Worm (Caenorhabditis elegans): ENCODE data around the gene srh-37.

The srh-37 gene

ce11 chrV:501230-501629, 11.1 kb downstream of the srh-37 start, which contains the start of gene str-256:
str-256 (minus strand) TSS chrV:501330.
- TF ChIP-seq atf-7 (tag; optimal IDR thresholded peaks at IDR 0.05) (no peak), B0019.2 (GFP tag; conservative IDR thresholded peaks at IDR 0.05) (no peak), sptf-2 (GFP tag; optimal IDR thresholded peaks at IDR 0.05) (no peak), chd-7 (tag; optimal IDR thresholded peaks at IDR 0.05) (no peak), ceh-79 (tag; optimal IDR thresholded peaks at IDR 0.05) (no peak), F33H1.4 (GFP tag; IDR thresholded peaks at IDR 0.05) (no peak), snpc-3.4 (tag; optimal IDR thresholded peaks at IDR 0.05) (no peak), nhr-179 (tag; optimal IDR thresholded peaks at IDR 0.05) (no peak), F52B5.7 (tag; optimal IDR thresholded peaks at IDR 0.05) (no peak), ztf-22 (GFP tag; optimal IDR thresholded peaks at IDR 0.05) (no peak), ceh-40 (GFP tag; IDR thresholded peaks at IDR 0.05) (no peak)

DNA sequence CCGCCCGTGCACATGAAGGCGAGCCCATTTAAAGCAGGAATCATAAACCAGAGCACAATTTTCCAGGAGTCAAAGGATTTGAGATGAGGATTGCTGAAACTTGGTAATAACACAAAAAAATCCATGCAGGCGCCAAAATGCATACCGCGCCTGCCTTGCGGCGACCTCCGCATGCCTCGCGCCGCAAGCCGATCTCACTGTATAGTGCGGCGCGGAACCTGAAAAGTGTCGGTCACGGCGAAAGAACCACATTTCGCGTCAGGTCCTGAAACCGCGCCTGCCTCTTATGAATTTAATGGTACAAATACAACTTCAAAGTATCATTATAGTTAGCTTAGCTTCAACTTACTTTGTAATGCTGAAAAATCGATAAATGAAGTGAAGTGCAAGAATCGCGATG, 11.8 kb downstream of the srh-37 start:
- no peak for TF ChIP-seq K11D2.4 (GFP tag; IDR thresholded peaks at IDR 0.05)
- no peak for TF ChIP-seq ZK185.1 (tag; optimal IDR thresholded peaks at IDR 0.05; ENCODE audit: poor library complexity, severe bottlenecking)
- no peak for TF ChIP-seq snpc-4 (GFP tag; optimal IDR thresholded peaks at IDR 0.05)
- peak in 1 of 4 experiments; percentile 1 for TF ChIP-seq snpc-4 (tag; optimal IDR thresholded peaks at IDR 0.05)
- TF ChIP-seq him-1 (tag; optimal IDR thresholded peaks at IDR 0.05): no peak
- peak; percentile 73 for TF ChIP-seq zfh-2 (GFP tag; conservative IDR thresholded peaks at IDR 0.05)

ce11 chrV:497399-497798, 14.9 kb downstream of the srh-37 start, which contains the start of gene T01G6.1:
T01G6.1 (plus strand) TSS chrV:497699.
- TF ChIP-seq cebp-2 (GFP tag; IDR thresholded peaks at IDR 0.05) (no peak), ceh-100 (GFP tag; IDR thresholded peaks at IDR 0.05) (no peak), F22D6.2 (tag; optimal IDR thresholded peaks at IDR 0.05) (no peak), let-526 (GFP tag; IDR thresholded peaks at IDR 0.05) (no peak), chd-7 (tag; optimal IDR thresholded peaks at IDR 0.05) (no peak), nhr-90 (tag; optimal IDR thresholded peaks at IDR 0.05) (no peak), D2030.7 (GFP tag; IDR thresholded peaks at IDR 0.05) (no peak), lir-1 (GFP tag; conservative IDR thresholded peaks at IDR 0.05) (no peak), egl-44 (GFP tag; IDR thresholded peaks at IDR 0.05) (no peak), dpff-1 (tag; optimal IDR thresholded peaks at IDR 0.05) (no peak), repo-1 (tag; optimal IDR thresholded peaks at IDR 0.05) (no peak), nhr-27 (tag; optimal IDR thresholded peaks at IDR 0.05) (no peak), dpl-1 (GFP tag; optimal IDR thresholded peaks at IDR 0.05) (no peak), T26A5.8 (tag; optimal IDR thresholded peaks at IDR 0.05) (no peak)

ce11 chrV:494284-494683, 18.0 kb downstream of the srh-37 start, which contains the start of gene nhr-131:
nhr-131 (plus strand) TSS chrV:494370.
- TF ChIP-seq Y53F4B.3 (GFP tag; IDR thresholded peaks at IDR 0.05): no peak
- peak; percentile 73 for TF ChIP-seq cebp-1 (GFP tag; IDR thresholded peaks at IDR 0.05)
- TF ChIP-seq cebp-1 (tag; optimal IDR thresholded peaks at IDR 0.05): peak; percentile 89
- peak; percentile 41 for TF ChIP-seq dox-1 (GFP tag; IDR thresholded peaks at IDR 0.05)
- TF ChIP-seq attf-5 (GFP tag; optimal IDR thresholded peaks at IDR 0.05): peak; percentile 54
- TF ChIP-seq mxl-1 (tag; optimal IDR thresholded peaks at IDR 0.05): no peak
- TF ChIP-seq ztf-22 (GFP tag; optimal IDR thresholded peaks at IDR 0.05): no peak
- TF ChIP-seq egl-18 (GFP tag; IDR thresholded peaks at IDR 0.05): no peak
- TF ChIP-seq lin-40 (tag; optimal IDR thresholded peaks at IDR 0.05): peak; percentile 20
- TF ChIP-seq hlh-26 (GFP tag; conservative IDR thresholded peaks at IDR 0.05): no peak
- TF ChIP-seq nhr-80 (tag; optimal IDR thresholded peaks at IDR 0.05): peak; percentile 77

Data from whole organism, young adult.